Worm (Caenorhabditis elegans) whole organism, L1 larva: Measurements from ENCODE around the gene Y80D4G.2.

ENCODE experiments used
- ama-1 ChIP-seq: fragments of 150-350 bp; optimal IDR thresholded peaks from 2 replicates; lab custom pipeline; 2014
- efl-1 ChIP-seq, 4 experiments: fragments of 150-350 bp; optimal IDR thresholded peaks in 3 of 4; peaks in 1 of 4; 1 replicate in 1 of 4; 2 replicates in 3 of 4; lab custom pipeline; 2014; ENCODE audit warnings: missing biosample characterization in 2 of 4, missing genetic modification characterization in 2 of 4, missing genetic modification reagents in 2 of 4
- fkh-10 ChIP-seq: sonication (generic microtip); optimal IDR thresholded peaks from 2 replicates; lab custom pipeline; 2017; ENCODE audit warnings: missing biosample characterization, missing genetic modification reagents, missing genetic modification characterization
- irx-1 ChIP-seq: sonication (generic microtip); optimal IDR thresholded peaks from 2 replicates; lab custom pipeline; 2016; ENCODE audit warnings: missing genetic modification characterization, missing compliant biosample characterization
- lin-13 ChIP-seq: fragments of 150-350 bp; optimal IDR thresholded peaks from 2 replicates; lab custom pipeline; 2014; ENCODE audit warnings: missing biosample characterization, missing genetic modification reagents, missing genetic modification characterization
- lin-35 ChIP-seq, 2 experiments: fragments of 150-350 bp; optimal IDR thresholded peaks; 2 replicates each; lab custom pipeline; 2014; ENCODE audit warnings: missing biosample characterization in 2 of 2, missing genetic modification characterization in 2 of 2, missing genetic modification reagents in 2 of 2
- ztf-11 ChIP-seq, 2 experiments: sonication (generic microtip); optimal IDR thresholded peaks; 2 replicates each; lab custom pipeline; 2016 to 2017; ENCODE audit warnings: missing genetic modification characterization in 2 of 2, missing biosample characterization in 1 of 2, missing compliant biosample characterization in 1 of 2

- no peak for TF ChIP-seq ama-1
- no peak for TF ChIP-seq lin-35 (GFP tag; optimal IDR thresholded peaks at IDR 0.05; lab: Kevin White, UChicago)
- TF ChIP-seq efl-1 (optimal IDR thresholded peaks at IDR 0.05; lab: Kevin White, UChicago), result no peak
- no peak for TF ChIP-seq efl-1 (GFP tag; optimal IDR thresholded peaks at IDR 0.05 in 1 of 2; lab: Kevin White, UChicago)
- no peak for TF ChIP-seq irx-1
- TF ChIP-seq fkh-10, result no peak
- TF ChIP-seq lin-13 (GFP tag; lab: Kevin White, UChicago), result no peak
- TF ChIP-seq ztf-11 (tag; optimal IDR thresholded peaks at IDR 0.05; lab: Kevin White, UChicago), result no peak
Measured at ce11 chrIII:7622922-7623321, 28.5 kb upstream of the Y80D4G.2 start.
